Worm (Caenorhabditis elegans) whole organism, young adult: ENCODE measurements around the gene F56D2.8.
A peak's percentile ranks its signal among the peaks of the same experiment; 100 is the strongest.

Source experiments
- B0019.2 ChIP-seq: fragments of 200-800 bp; sonication (Bioruptor generic); conservative IDR thresholded peaks from 2 replicates; pipeline ENCODE4 v1.3.6; 2022; ENCODE audit warnings: missing genetic modification reagents, missing genetic modification characterization, missing compliant biosample characterization
- B0336.3 ChIP-seq: fragments of 200-800 bp; sonication (Bioruptor generic); IDR thresholded peaks from 2 replicates; pipeline ENCODE4 v1.3.6; 2022; ENCODE audit warnings: missing genetic modification characterization, missing compliant biosample characterization
- F22D6.2 ChIP-seq: sonication (generic microtip); optimal IDR thresholded peaks from 2 replicates; lab custom pipeline; 2016; ENCODE audit warnings: mild to moderate bottlenecking, missing genetic modification characterization, missing compliant biosample characterization
- F23B12.7 ChIP-seq: sonication (generic microtip); optimal IDR thresholded peaks from 2 replicates; lab custom pipeline; 2017; ENCODE audit warnings: missing genetic modification characterization, mild to moderate bottlenecking, missing compliant biosample characterization, antibody characterized with exemption, moderate library complexity; ENCODE audit not compliant: insufficient read depth
- F52B5.7 ChIP-seq: sonication (generic microtip); optimal IDR thresholded peaks from 2 replicates; lab custom pipeline; 2016; ENCODE audit warnings: mild to moderate bottlenecking, missing genetic modification characterization, missing compliant biosample characterization
- F55B11.4 ChIP-seq: sonication (generic microtip); optimal IDR thresholded peaks from 2 replicates; lab custom pipeline; 2016; ENCODE audit warnings: missing compliant biosample characterization, missing genetic modification characterization, borderline replicate concordance; ENCODE audit not compliant: insufficient read depth
- F57A8.1 ChIP-seq: fragments of 200-800 bp; sonication (Bioruptor generic); optimal IDR thresholded peaks from 2 replicates; lab custom pipeline; 2018; ENCODE audit warnings: mild to moderate bottlenecking, missing genetic modification characterization, moderate library complexity, missing compliant biosample characterization
- F57C9.4 ChIP-seq: sonication (generic microtip); optimal IDR thresholded peaks from 2 replicates; lab custom pipeline; 2017; ENCODE audit warnings: mild to moderate bottlenecking, missing genetic modification characterization, missing compliant biosample characterization
- K11D2.4 ChIP-seq: fragments of 200-800 bp; sonication (Bioruptor generic); IDR thresholded peaks from 2 replicates; pipeline ENCODE4 v1.3.6; 2022; ENCODE audit warnings: missing genetic modification reagents, missing genetic modification characterization, missing compliant biosample characterization
- K12H6.12 ChIP-seq: fragments of 200-800 bp; sonication (Bioruptor generic); optimal IDR thresholded peaks from 2 replicates; lab custom pipeline; 2018; ENCODE audit warnings: mild to moderate bottlenecking, missing genetic modification characterization, missing compliant biosample characterization
- T07F8.4 ChIP-seq: sonication (generic microtip); optimal IDR thresholded peaks from 2 replicates; lab custom pipeline; 2016; ENCODE audit warnings: mild to moderate bottlenecking, missing genetic modification characterization, moderate library complexity, missing compliant biosample characterization
- Y53G8AR.9 ChIP-seq: fragments of 200-800 bp; sonication (Bioruptor generic); conservative IDR thresholded peaks from 2 replicates; pipeline ENCODE4 v1.3.6; 2022; ENCODE audit warnings: missing genetic modification reagents, missing genetic modification characterization, missing compliant biosample characterization
- Y67H2A.10 ChIP-seq: fragments of 200-800 bp; sonication (Bioruptor generic); conservative IDR thresholded peaks from 2 replicates; pipeline ENCODE4 v1.3.6; 2022; ENCODE audit warnings: missing genetic modification reagents, missing genetic modification characterization, missing compliant biosample characterization
- Y79H2A.3 ChIP-seq: fragments of 200-800 bp; sonication (Bioruptor generic); conservative IDR thresholded peaks from 2 replicates; pipeline ENCODE4 v1.3.6; 2022; ENCODE audit warnings: missing genetic modification reagents, missing genetic modification characterization, missing compliant biosample characterization
- Y95B8A.8 ChIP-seq: fragments of 200-800 bp; sonication (Bioruptor generic); IDR thresholded peaks from 2 replicates; pipeline ENCODE4 v1.3.6; 2022; ENCODE audit warnings: missing genetic modification reagents, missing genetic modification characterization, missing compliant biosample characterization
- ZK185.1 ChIP-seq: sonication (generic microtip); optimal IDR thresholded peaks from 2 replicates; lab custom pipeline; 2016; ENCODE audit warnings: mild to moderate bottlenecking, missing genetic modification characterization, missing compliant biosample characterization; ENCODE audit not compliant: poor library complexity, severe bottlenecking
- athp-1 ChIP-seq: sonication (generic microtip); optimal IDR thresholded peaks from 2 replicates; lab custom pipeline; 2017; ENCODE audit warnings: mild to moderate bottlenecking, missing genetic modification characterization, missing compliant biosample characterization
- attf-5 ChIP-seq: fragments of 200-800 bp; sonication (Bioruptor generic); optimal IDR thresholded peaks from 2 replicates; lab custom pipeline; 2018; ENCODE audit warnings: mild to moderate bottlenecking, missing genetic modification characterization, missing compliant biosample characterization
- ccch-3 ChIP-seq: fragments of 200-800 bp; sonication (Bioruptor generic); optimal IDR thresholded peaks from 2 replicates; lab custom pipeline; 2018; ENCODE audit warnings: mild to moderate bottlenecking, missing genetic modification characterization, missing compliant biosample characterization
- ceh-58 ChIP-seq: fragments of 200-800 bp; sonication (Bioruptor generic); IDR thresholded peaks from 2 replicates; pipeline ENCODE4 v1.3.6; 2022; ENCODE audit warnings: missing genetic modification characterization, missing compliant biosample characterization
- ceh-79 ChIP-seq: sonication (generic microtip); optimal IDR thresholded peaks from 2 replicates; lab custom pipeline; 2017; ENCODE audit warnings: mild to moderate bottlenecking, missing genetic modification characterization, missing compliant biosample characterization
- ceh-91 ChIP-seq: fragments of 200-800 bp; sonication (Bioruptor generic); IDR thresholded peaks from 2 replicates; pipeline ENCODE4 v1.3.6; 2022; ENCODE audit warnings: missing genetic modification reagents, missing genetic modification characterization, missing compliant biosample characterization
- die-1 ChIP-seq: sonication (generic microtip); optimal IDR thresholded peaks from 2 replicates; lab custom pipeline; 2016; ENCODE audit warnings: missing genotype, mild to moderate bottlenecking, missing genetic modification characterization, missing compliant biosample characterization
- dpff-1 ChIP-seq: sonication (generic microtip); optimal IDR thresholded peaks from 2 replicates; lab custom pipeline; 2017; ENCODE audit warnings: mild to moderate bottlenecking, missing genetic modification characterization, missing compliant biosample characterization
- efl-1 ChIP-seq: fragments of 150-350 bp; optimal IDR thresholded peaks from 2 replicates; lab custom pipeline; 2014; ENCODE audit warnings: missing biosample characterization, missing genetic modification reagents, missing genetic modification characterization
- egl-18 ChIP-seq: fragments of 200-800 bp; sonication (Bioruptor generic); IDR thresholded peaks from 2 replicates; pipeline ENCODE4 v1.3.6; 2022; ENCODE audit warnings: missing genetic modification reagents, missing genetic modification characterization, missing compliant biosample characterization
- gei-17 ChIP-seq: fragments of 200-800 bp; sonication (Bioruptor generic); optimal IDR thresholded peaks from 2 replicates; lab custom pipeline; 2018; ENCODE audit warnings: mild to moderate bottlenecking, missing genetic modification characterization, missing compliant biosample characterization
- hlh-12 ChIP-seq: sonication (generic microtip); optimal IDR thresholded peaks from 2 replicates; lab custom pipeline; 2016; ENCODE audit warnings: missing genetic modification characterization, missing compliant biosample characterization
- hlh-26 ChIP-seq: fragments of 200-800 bp; sonication (Bioruptor generic); conservative IDR thresholded peaks from 2 replicates; pipeline ENCODE4 v1.3.6; 2022; ENCODE audit warnings: missing genetic modification reagents, missing genetic modification characterization, missing compliant biosample characterization
- hmg-20 ChIP-seq: fragments of 200-800 bp; sonication (Bioruptor generic); IDR thresholded peaks from 2 replicates; pipeline ENCODE4 v1.3.6; 2022; ENCODE audit warnings: missing genetic modification reagents, missing genetic modification characterization, missing compliant biosample characterization
- lin-35 ChIP-seq, 3 experiments: fragments of 150-350 bp in 2 of 3; sonication (generic microtip) in 1 of 3; optimal IDR thresholded peaks; 2 replicates each; lab custom pipeline; 2014 to 2018; ENCODE audit warnings: missing biosample characterization in 3 of 3, missing genetic modification characterization in 3 of 3, missing genetic modification reagents in 3 of 3
- lir-1 ChIP-seq: fragments of 200-800 bp; sonication (Bioruptor generic); conservative IDR thresholded peaks from 2 replicates; pipeline ENCODE4 v1.3.6; 2022; ENCODE audit warnings: missing genetic modification reagents, missing genetic modification characterization, missing compliant biosample characterization
- lsl-1 ChIP-seq: fragments of 200-800 bp; sonication (Bioruptor generic); optimal IDR thresholded peaks from 2 replicates; lab custom pipeline; 2018; ENCODE audit warnings: mild to moderate bottlenecking, missing genetic modification characterization, moderate library complexity, missing compliant biosample characterization
- lsy-27 ChIP-seq: sonication (generic microtip); optimal IDR thresholded peaks from 2 replicates; lab custom pipeline; 2017; ENCODE audit warnings: missing genetic modification characterization, mild to moderate bottlenecking, missing compliant biosample characterization, antibody characterized with exemption, missing genotype, borderline replicate concordance; ENCODE audit not compliant: insufficient read depth
- mcd-1 ChIP-seq: fragments of 200-800 bp; sonication (Bioruptor generic); IDR thresholded peaks from 2 replicates; pipeline ENCODE4 v1.3.6; 2022; ENCODE audit warnings: missing genetic modification reagents, missing genetic modification characterization, missing compliant biosample characterization
- mel-28 ChIP-seq: sonication (generic microtip); optimal IDR thresholded peaks from 2 replicates; lab custom pipeline; 2016; ENCODE audit warnings: borderline replicate concordance, mild to moderate bottlenecking, missing genetic modification characterization, missing compliant biosample characterization
- nfya-1 ChIP-seq: sonication (generic microtip); optimal IDR thresholded peaks from 2 replicates; lab custom pipeline; 2017; ENCODE audit warnings: antibody characterized with exemption, missing compliant biosample characterization, missing genetic modification characterization, borderline replicate concordance; ENCODE audit not compliant: insufficient read depth
- nhr-179 ChIP-seq: sonication (generic microtip); optimal IDR thresholded peaks from 2 replicates; lab custom pipeline; 2016; ENCODE audit warnings: mild to moderate bottlenecking, missing genetic modification characterization, missing compliant biosample characterization
- nhr-80 ChIP-seq: sonication (generic microtip); optimal IDR thresholded peaks from 2 replicates; lab custom pipeline; 2016; ENCODE audit warnings: missing genetic modification characterization, missing compliant biosample characterization
- rec-8 ChIP-seq, 2 experiments: sonication (generic microtip); optimal IDR thresholded peaks; 2 replicates each; lab custom pipeline; 2016; ENCODE audit warnings: mild to moderate bottlenecking in 2 of 2, missing genetic modification characterization in 2 of 2, missing genetic modification reagents in 2 of 2, missing genotype in 2 of 2, missing biosample characterization in 1 of 2, missing compliant biosample characterization in 1 of 2, moderate library complexity in 1 of 2
- sdz-38 ChIP-seq: sonication (generic microtip); optimal IDR thresholded peaks from 2 replicates; lab custom pipeline; 2016; ENCODE audit warnings: missing genotype, missing genetic modification characterization, missing compliant biosample characterization
- snpc-1.3 ChIP-seq: sonication (generic microtip); optimal IDR thresholded peaks from 2 replicates; lab custom pipeline; 2017; ENCODE audit warnings: missing genetic modification characterization, mild to moderate bottlenecking, missing compliant biosample characterization, antibody characterized with exemption, moderate library complexity, missing genotype, missing genetic modification reagents; ENCODE audit not compliant: insufficient read depth
- tbx-9 ChIP-seq: sonication (generic microtip); optimal IDR thresholded peaks from 2 replicates; lab custom pipeline; 2016; ENCODE audit warnings: borderline replicate concordance, missing genetic modification characterization, inconsistent platforms, missing compliant biosample characterization
- unc-62 ChIP-seq: fragments of 150-350 bp; optimal IDR thresholded peaks from 2 replicates; lab custom pipeline; 2014; ENCODE audit warnings: missing biosample characterization, missing genetic modification reagents, missing genetic modification characterization
- zim-3 ChIP-seq: sonication (generic microtip); optimal IDR thresholded peaks from 2 replicates; lab custom pipeline; 2017; ENCODE audit warnings: mild to moderate bottlenecking, missing genetic modification characterization, moderate library complexity, missing compliant biosample characterization
- ztf-25 ChIP-seq: fragments of 200-800 bp; sonication (Bioruptor generic); IDR thresholded peaks from 2 replicates; pipeline ENCODE4 v1.3.6; 2022; ENCODE audit warnings: missing genetic modification reagents, missing genetic modification characterization, missing compliant biosample characterization
- ztf-26 ChIP-seq: sonication (generic microtip); optimal IDR thresholded peaks from 2 replicates; lab custom pipeline; 2017; ENCODE audit warnings: missing genetic modification characterization, missing compliant biosample characterization
- ztf-28 ChIP-seq: fragments of 200-800 bp; sonication (Bioruptor generic); IDR thresholded peaks from 2 replicates; pipeline ENCODE4 v1.3.6; 2022; ENCODE audit warnings: missing genetic modification reagents, missing genetic modification characterization, missing compliant biosample characterization

F56D2.8 gene

ce11 chrIII:5550844-5551243, 31.8 kb downstream of the F56D2.8 start:
- no peak for TF ChIP-seq unc-62
- no peak for TF ChIP-seq T07F8.4 (tag; lab: Kevin White, UChicago)
- no peak for TF ChIP-seq nhr-179 (tag; lab: Kevin White, UChicago)
- no peak for TF ChIP-seq snpc-1.3 (tag; lab: Kevin White, UChicago)
- TF ChIP-seq B0336.3 = peak; percentile 82
- TF ChIP-seq ceh-91 (GFP tag; lab: Robert Waterston, UW) = no peak
- TF ChIP-seq mel-28 = peak; percentile 47
- no peak for TF ChIP-seq K11D2.4 (GFP tag; lab: Robert Waterston, UW)
- no peak for TF ChIP-seq F55B11.4 (tag; lab: Kevin White, UChicago)
- no peak for TF ChIP-seq Y67H2A.10 (GFP tag; lab: Robert Waterston, UW)
- no peak for TF ChIP-seq F57C9.4 (tag; lab: Kevin White, UChicago)
- no peak for TF ChIP-seq egl-18 (GFP tag; lab: Robert Waterston, UW)
- TF ChIP-seq nfya-1 = no peak
- TF ChIP-seq hmg-20 (GFP tag; lab: Robert Waterston, UW) = no peak
- TF ChIP-seq F52B5.7 (tag; lab: Kevin White, UChicago) = no peak
- no peak for TF ChIP-seq K12H6.12 (tag; lab: Kevin White, UChicago)
- peak; percentile 42; the same call in 1 of the 2 replicates for TF ChIP-seq Y79H2A.3
- TF ChIP-seq ztf-28 (GFP tag; lab: Robert Waterston, UW) = no peak
- no peak for TF ChIP-seq dpff-1 (tag; lab: Kevin White, UChicago)
- no peak for TF ChIP-seq die-1 (tag; lab: Kevin White, UChicago)
- no peak for TF ChIP-seq efl-1 (GFP tag; lab: Kevin White, UChicago)
- TF ChIP-seq athp-1 (tag; lab: Kevin White, UChicago) = no peak
- TF ChIP-seq mcd-1 = no peak
- peak; percentile 47 for TF ChIP-seq ZK185.1 (tag; lab: Kevin White, UChicago)
- TF ChIP-seq gei-17 = no peak
- TF ChIP-seq Y95B8A.8 (GFP tag; lab: Robert Waterston, UW) = peak; percentile 78; the same call in 1 of the 2 replicates
- no peak for TF ChIP-seq lin-35 (GFP tag; optimal IDR thresholded peaks at IDR 0.05; lab: Kevin White, UChicago)
- TF ChIP-seq sdz-38 (tag; lab: Kevin White, UChicago) = no peak
- peak; percentile 5 for TF ChIP-seq zim-3 (tag; lab: Kevin White, UChicago)
- no peak for TF ChIP-seq ccch-3 (GFP tag; lab: Kevin White, UChicago)
- TF ChIP-seq tbx-9 = no peak
- TF ChIP-seq lsy-27 (tag; lab: Kevin White, UChicago) = no peak
- TF ChIP-seq hlh-12 (tag; lab: Kevin White, UChicago) = no peak
- no peak for TF ChIP-seq F57A8.1 (GFP tag; lab: Kevin White, UChicago)
- no peak for TF ChIP-seq F22D6.2 (tag; lab: Kevin White, UChicago)
- TF ChIP-seq nhr-80 (tag; lab: Kevin White, UChicago) = no peak
- TF ChIP-seq lir-1 = 0 out of 2 replicates have a peak, but pooled peaks have one; percentile 28
- TF ChIP-seq ceh-79 (tag; lab: Kevin White, UChicago) = no peak
- no peak for TF ChIP-seq ztf-26 (tag; lab: Kevin White, UChicago)
- no peak for TF ChIP-seq lsl-1 (GFP tag; lab: Kevin White, UChicago)
- TF ChIP-seq Y53G8AR.9 (GFP tag; lab: Robert Waterston, UW) = peak; percentile 63; the same call in 1 of the 2 replicates
- no peak for TF ChIP-seq ztf-25
- no peak for TF ChIP-seq F23B12.7
- peak; percentile 8 for TF ChIP-seq attf-5
- no peak for TF ChIP-seq ceh-58 (GFP tag; lab: Robert Waterston, UW)
- no peak for TF ChIP-seq rec-8 (tag; optimal IDR thresholded peaks at IDR 0.05; lab: Kevin White, UChicago)
- TF ChIP-seq B0019.2 (GFP tag; lab: Robert Waterston, UW) = no peak
- TF ChIP-seq hlh-26 (GFP tag; lab: Robert Waterston, UW) = no peak
